Worm (Caenorhabditis elegans) whole organism, young adult: ENCODE data around the gene fat-6.

Experiments
- B0019.2 ChIP-seq: fragments of 200-800 bp; sonication (Bioruptor generic); conservative IDR thresholded peaks from 2 replicates; pipeline ENCODE4 v1.3.6; 2022; ENCODE audit warnings: missing genetic modification reagents, missing genetic modification characterization, missing compliant biosample characterization
- C17E4.6 ChIP-seq: fragments of 200-800 bp; sonication (Bioruptor generic); IDR thresholded peaks from 2 replicates; pipeline ENCODE4 v1.3.6; 2022; ENCODE audit warnings: missing genetic modification reagents, missing genetic modification characterization, missing compliant biosample characterization
- D2030.7 ChIP-seq: fragments of 200-800 bp; sonication (Bioruptor generic); IDR thresholded peaks from 2 replicates; pipeline ENCODE4 v1.3.6; 2022; ENCODE audit warnings: missing genetic modification reagents, missing genetic modification characterization, missing compliant biosample characterization
- F10E7.11 ChIP-seq: sonication (generic microtip); optimal IDR thresholded peaks from 2 replicates; lab custom pipeline; 2017; ENCODE audit warnings: mild to moderate bottlenecking, missing genetic modification characterization, moderate library complexity, missing compliant biosample characterization
- F23B12.7 ChIP-seq: sonication (generic microtip); optimal IDR thresholded peaks from 2 replicates; lab custom pipeline; 2017; ENCODE audit warnings: missing genetic modification characterization, mild to moderate bottlenecking, missing compliant biosample characterization, antibody characterized with exemption, moderate library complexity; ENCODE audit not compliant: insufficient read depth
- F37B4.10 ChIP-seq: fragments of 200-800 bp; sonication (Bioruptor generic); IDR thresholded peaks from 2 replicates; pipeline ENCODE4 v1.3.6; 2022; ENCODE audit warnings: missing genetic modification characterization, missing compliant biosample characterization
- F57A8.1 ChIP-seq: fragments of 200-800 bp; sonication (Bioruptor generic); optimal IDR thresholded peaks from 2 replicates; lab custom pipeline; 2018; ENCODE audit warnings: mild to moderate bottlenecking, missing genetic modification characterization, moderate library complexity, missing compliant biosample characterization
- F57C9.4 ChIP-seq: sonication (generic microtip); optimal IDR thresholded peaks from 2 replicates; lab custom pipeline; 2017; ENCODE audit warnings: mild to moderate bottlenecking, missing genetic modification characterization, missing compliant biosample characterization
- T07F8.4 ChIP-seq: sonication (generic microtip); optimal IDR thresholded peaks from 2 replicates; lab custom pipeline; 2016; ENCODE audit warnings: mild to moderate bottlenecking, missing genetic modification characterization, moderate library complexity, missing compliant biosample characterization
- attf-3 ChIP-seq: fragments of 200-800 bp; sonication (Bioruptor generic); conservative IDR thresholded peaks from 2 replicates; pipeline ENCODE4 v1.3.6; 2022; ENCODE audit warnings: missing genetic modification reagents, missing genetic modification characterization, missing compliant biosample characterization
- cebp-2 ChIP-seq: fragments of 200-800 bp; sonication (Bioruptor generic); IDR thresholded peaks from 2 replicates; pipeline ENCODE4 v1.3.6; 2022; ENCODE audit warnings: missing genetic modification characterization, missing compliant biosample characterization
- ceh-100 ChIP-seq: fragments of 200-800 bp; sonication (Bioruptor generic); IDR thresholded peaks from 2 replicates; pipeline ENCODE4 v1.3.6; 2022; ENCODE audit warnings: missing genetic modification reagents, missing genetic modification characterization, missing compliant biosample characterization
- ceh-27 ChIP-seq: fragments of 200-800 bp; sonication (Bioruptor generic); optimal IDR thresholded peaks from 2 replicates; lab custom pipeline; 2018; ENCODE audit warnings: mild to moderate bottlenecking, missing genetic modification characterization, moderate library complexity, missing compliant biosample characterization
- ceh-91 ChIP-seq: fragments of 200-800 bp; sonication (Bioruptor generic); IDR thresholded peaks from 2 replicates; pipeline ENCODE4 v1.3.6; 2022; ENCODE audit warnings: missing genetic modification reagents, missing genetic modification characterization, missing compliant biosample characterization
- egl-44 ChIP-seq: fragments of 200-800 bp; sonication (Bioruptor generic); IDR thresholded peaks from 2 replicates; pipeline ENCODE4 v1.3.6; 2022; ENCODE audit warnings: missing genetic modification reagents, missing genetic modification characterization, missing compliant biosample characterization
- egrh-3 ChIP-seq: fragments of 200-800 bp; sonication (Bioruptor generic); IDR thresholded peaks from 2 replicates; pipeline ENCODE4 v1.3.6; 2022; ENCODE audit warnings: missing genetic modification reagents, missing genetic modification characterization, missing compliant biosample characterization
- hlh-26 ChIP-seq: fragments of 200-800 bp; sonication (Bioruptor generic); conservative IDR thresholded peaks from 2 replicates; pipeline ENCODE4 v1.3.6; 2022; ENCODE audit warnings: missing genetic modification reagents, missing genetic modification characterization, missing compliant biosample characterization
- hmg-1.2 ChIP-seq: fragments of 200-800 bp; sonication (Bioruptor generic); IDR thresholded peaks from 2 replicates; pipeline ENCODE4 v1.3.6; 2022; ENCODE audit warnings: missing genetic modification reagents, missing genetic modification characterization, missing compliant biosample characterization
- hmg-20 ChIP-seq: fragments of 200-800 bp; sonication (Bioruptor generic); IDR thresholded peaks from 2 replicates; pipeline ENCODE4 v1.3.6; 2022; ENCODE audit warnings: missing genetic modification reagents, missing genetic modification characterization, missing compliant biosample characterization
- lag-1 ChIP-seq: fragments of 200-800 bp; sonication (Bioruptor generic); IDR thresholded peaks from 2 replicates; pipeline ENCODE4 v1.3.6; 2022; ENCODE audit warnings: missing genetic modification reagents, missing genetic modification characterization, missing compliant biosample characterization
- lin-26 ChIP-seq: fragments of 200-800 bp; sonication (Bioruptor generic); IDR thresholded peaks from 2 replicates; pipeline ENCODE4 v1.3.6; 2022; ENCODE audit warnings: missing genetic modification reagents, missing genetic modification characterization, missing compliant biosample characterization
- lin-35 ChIP-seq, 3 experiments: fragments of 150-350 bp in 2 of 3; sonication (generic microtip) in 1 of 3; optimal IDR thresholded peaks; 2 replicates each; lab custom pipeline; 2014 to 2018; ENCODE audit warnings: missing biosample characterization in 3 of 3, missing genetic modification characterization in 3 of 3, missing genetic modification reagents in 3 of 3
- lin-54 ChIP-seq: fragments of 200-800 bp; sonication (Bioruptor generic); optimal IDR thresholded peaks from 2 replicates; lab custom pipeline; 2018; ENCODE audit warnings: mild to moderate bottlenecking, missing genetic modification characterization, missing compliant biosample characterization
- lsl-1 ChIP-seq: fragments of 200-800 bp; sonication (Bioruptor generic); optimal IDR thresholded peaks from 2 replicates; lab custom pipeline; 2018; ENCODE audit warnings: mild to moderate bottlenecking, missing genetic modification characterization, moderate library complexity, missing compliant biosample characterization
- lsy-27 ChIP-seq: sonication (generic microtip); optimal IDR thresholded peaks from 2 replicates; lab custom pipeline; 2017; ENCODE audit warnings: missing genetic modification characterization, mild to moderate bottlenecking, missing compliant biosample characterization, antibody characterized with exemption, missing genotype, borderline replicate concordance; ENCODE audit not compliant: insufficient read depth
- madf-10 ChIP-seq: sonication (generic microtip); optimal IDR thresholded peaks from 2 replicates; lab custom pipeline; 2016; ENCODE audit warnings: mild to moderate bottlenecking, missing genetic modification characterization, missing compliant biosample characterization
- madf-3 ChIP-seq: fragments of 200-800 bp; sonication (Bioruptor generic); IDR thresholded peaks from 2 replicates; pipeline ENCODE4 v1.3.6; 2022; ENCODE audit warnings: missing genetic modification reagents, missing genetic modification characterization, missing compliant biosample characterization
- mel-28 ChIP-seq: sonication (generic microtip); optimal IDR thresholded peaks from 2 replicates; lab custom pipeline; 2016; ENCODE audit warnings: borderline replicate concordance, mild to moderate bottlenecking, missing genetic modification characterization, missing compliant biosample characterization
- mxl-1 ChIP-seq: sonication (generic microtip); optimal IDR thresholded peaks from 2 replicates; lab custom pipeline; 2016; ENCODE audit warnings: missing genetic modification characterization, missing compliant biosample characterization
- nfya-1 ChIP-seq: sonication (generic microtip); optimal IDR thresholded peaks from 2 replicates; lab custom pipeline; 2017; ENCODE audit warnings: antibody characterized with exemption, missing compliant biosample characterization, missing genetic modification characterization, borderline replicate concordance; ENCODE audit not compliant: insufficient read depth
- nfya-2 ChIP-seq: fragments of 200-800 bp; sonication (Bioruptor generic); IDR thresholded peaks from 2 replicates; pipeline ENCODE4 v1.3.6; 2022; ENCODE audit warnings: missing genetic modification reagents, missing genetic modification characterization, missing compliant biosample characterization
- nhr-80 ChIP-seq: sonication (generic microtip); optimal IDR thresholded peaks from 2 replicates; lab custom pipeline; 2016; ENCODE audit warnings: missing genetic modification characterization, missing compliant biosample characterization
- nhr-90 ChIP-seq: sonication (generic microtip); optimal IDR thresholded peaks from 2 replicates; lab custom pipeline; 2016; ENCODE audit warnings: missing genotype, mild to moderate bottlenecking, missing genetic modification characterization, missing compliant biosample characterization
- pbrm-1 ChIP-seq: fragments of 200-800 bp; sonication (Bioruptor generic); IDR thresholded peaks from 2 replicates; pipeline ENCODE4 v1.3.6; 2022; ENCODE audit warnings: missing genetic modification reagents, missing genetic modification characterization, missing compliant biosample characterization
- repo-1 ChIP-seq: sonication (generic microtip); optimal IDR thresholded peaks from 2 replicates; lab custom pipeline; 2017; ENCODE audit warnings: mild to moderate bottlenecking, missing genetic modification characterization, missing compliant biosample characterization
- snpc-4 ChIP-seq, 5 experiments: fragments of 150-350 bp in 1 of 5; sonication (generic microtip) in 4 of 5; optimal IDR thresholded peaks; 2 replicates each; lab custom pipeline; 2014 to 2018; ENCODE audit warnings: missing genetic modification characterization in 5 of 5, missing biosample characterization in 3 of 5, antibody characterized with exemption in 2 of 5, mild to moderate bottlenecking in 2 of 5, missing compliant biosample characterization in 2 of 5, missing genotype in 2 of 5, moderate library complexity in 2 of 5, missing genetic modification reagents in 1 of 5
- sptf-2 ChIP-seq: fragments of 200-800 bp; sonication (Bioruptor generic); optimal IDR thresholded peaks from 2 replicates; lab custom pipeline; 2018; ENCODE audit warnings: mild to moderate bottlenecking, missing genetic modification characterization, missing compliant biosample characterization
- tbp1 ChIP-seq: fragments of 200-800 bp; sonication (Bioruptor generic); optimal IDR thresholded peaks from 2 replicates; lab custom pipeline; 2018; ENCODE audit warnings: mild to moderate bottlenecking, missing genetic modification characterization, missing compliant biosample characterization
- unc-62 ChIP-seq: fragments of 150-350 bp; optimal IDR thresholded peaks from 2 replicates; lab custom pipeline; 2014; ENCODE audit warnings: missing biosample characterization, missing genetic modification reagents, missing genetic modification characterization
- zim-3 ChIP-seq: sonication (generic microtip); optimal IDR thresholded peaks from 2 replicates; lab custom pipeline; 2017; ENCODE audit warnings: mild to moderate bottlenecking, missing genetic modification characterization, moderate library complexity, missing compliant biosample characterization
- ztf-18 ChIP-seq: sonication (generic microtip); optimal IDR thresholded peaks from 2 replicates; lab custom pipeline; 2016; ENCODE audit warnings: missing genotype, mild to moderate bottlenecking, missing genetic modification characterization, missing compliant biosample characterization
- ztf-22 ChIP-seq: fragments of 200-800 bp; sonication (Bioruptor generic); optimal IDR thresholded peaks from 2 replicates; lab custom pipeline; 2018; ENCODE audit warnings: mild to moderate bottlenecking, missing genetic modification characterization, moderate library complexity, missing compliant biosample characterization
- ztf-3 ChIP-seq: fragments of 200-800 bp; sonication (Bioruptor generic); optimal IDR thresholded peaks from 2 replicates; lab custom pipeline; 2018; ENCODE audit warnings: mild to moderate bottlenecking, missing genetic modification characterization, missing compliant biosample characterization

Gene fat-6

ce11 chrIV:11914837-11915737, at the start of gene fat-6 (continued):
- TF ChIP-seq lsy-27 (tag; lab: Kevin White, UChicago), result no peak
- TF ChIP-seq ceh-91, result no peak
- peak; percentile 43 for TF ChIP-seq nhr-80 (tag; lab: Kevin White, UChicago)
- TF ChIP-seq C17E4.6 (GFP tag; lab: Robert Waterston, UW), result no peak
- TF ChIP-seq egrh-3 (GFP tag; lab: Robert Waterston, UW), result no peak
- TF ChIP-seq lin-35 (GFP tag; optimal IDR thresholded peaks at IDR 0.05; lab: Kevin White, UChicago), result no peak
- no peak for TF ChIP-seq mel-28 (tag; lab: Kevin White, UChicago)
- TF ChIP-seq unc-62 (GFP tag; lab: Kevin White, UChicago), result no peak
- no peak for TF ChIP-seq lsl-1 (GFP tag; lab: Kevin White, UChicago)
- TF ChIP-seq nfya-1, result no peak
- TF ChIP-seq mxl-1, result no peak
- no peak for TF ChIP-seq F57A8.1
- TF ChIP-seq nfya-2 (GFP tag; lab: Robert Waterston, UW), result no peak
- no peak for TF ChIP-seq B0019.2 (GFP tag; lab: Robert Waterston, UW)
- no peak for TF ChIP-seq sptf-2 (GFP tag; lab: Kevin White, UChicago)
- no peak for TF ChIP-seq F23B12.7
- TF ChIP-seq ceh-100, result no peak

ce11 chrIV:11961485-11962255, 46.2 kb upstream of the fat-6 start, which contains the start of gene ZK829.7:
TSS of gene ZK829.7 (minus strand) at chrIV:11961535.
- no peak for TF ChIP-seq D2030.7 (GFP tag; lab: Robert Waterston, UW)
- TF ChIP-seq hlh-26 (GFP tag; lab: Robert Waterston, UW), result no peak
- TF ChIP-seq zim-3, result no peak
- TF ChIP-seq mxl-1, result no peak
- TF ChIP-seq lin-54, result peak; percentile 96
- peak; percentile 20; the same call in 1 of the 2 replicates for TF ChIP-seq hmg-1.2
- no peak for TF ChIP-seq F57C9.4 (tag; lab: Kevin White, UChicago)
- no peak for TF ChIP-seq hmg-20 (GFP tag; lab: Robert Waterston, UW)
- no peak for TF ChIP-seq egrh-3 (GFP tag; lab: Robert Waterston, UW)
- TF ChIP-seq nhr-90 (tag; lab: Kevin White, UChicago), result no peak
- TF ChIP-seq pbrm-1, result peak; percentile 63; the same call in 1 of the 2 replicates
- TF ChIP-seq ztf-3 (GFP tag; lab: Kevin White, UChicago), result no peak
- TF ChIP-seq ztf-22 (GFP tag; lab: Kevin White, UChicago), result no peak
- TF ChIP-seq nhr-80 (tag; lab: Kevin White, UChicago), result peak; percentile 5
- peak; percentile 55 for TF ChIP-seq ceh-27 (GFP tag; lab: Kevin White, UChicago)
- TF ChIP-seq ztf-18 (tag; lab: Kevin White, UChicago), result peak; percentile 94
- TF ChIP-seq T07F8.4 (tag; lab: Kevin White, UChicago), result no peak
- no peak for TF ChIP-seq F10E7.11
- no peak for TF ChIP-seq lag-1 (GFP tag; lab: Robert Waterston, UW)
- no peak for TF ChIP-seq F37B4.10 (GFP tag; lab: Robert Waterston, UW)
- TF ChIP-seq repo-1 (tag; lab: Kevin White, UChicago), result peak; percentile 12
- no peak for TF ChIP-seq madf-10 (tag; lab: Kevin White, UChicago)
- TF ChIP-seq F23B12.7, result peak; percentile 18
- TF ChIP-seq lin-26 (GFP tag; lab: Robert Waterston, UW), result no peak
- TF ChIP-seq tbp1 (GFP tag; lab: Kevin White, UChicago), result peak; percentile 39
- no peak for TF ChIP-seq cebp-2 (GFP tag; lab: Robert Waterston, UW)
- TF ChIP-seq attf-3 (GFP tag; lab: Robert Waterston, UW), result peak; percentile 54; the same call in 1 of the 2 replicates
- TF ChIP-seq egl-44 (GFP tag; lab: Robert Waterston, UW), result no peak
- TF ChIP-seq unc-62 (GFP tag; lab: Kevin White, UChicago), result no peak
- no peak for TF ChIP-seq snpc-4 (GFP tag; optimal IDR thresholded peaks at IDR 0.05; lab: Kevin White, UChicago)
- TF ChIP-seq snpc-4 (tag; optimal IDR thresholded peaks at IDR 0.05; lab: Kevin White, UChicago), result peak; percentile 24 to 58 (median 40)
- TF ChIP-seq madf-3 (GFP tag; lab: Robert Waterston, UW), result no peak
